Worm (Caenorhabditis elegans): ENCODE measurements around the gene srd-12.

- TF ChIP-seq nhr-90 (tag; optimal IDR thresholded peaks at IDR 0.05; ENCODE audit: poor library complexity) (no peak), nhr-11 (tag; optimal IDR thresholded peaks at IDR 0.05) (no peak), fkh-10 (GFP tag; optimal IDR thresholded peaks at IDR 0.05) (no peak), xbp-1 (tag; optimal IDR thresholded peaks at IDR 0.05) (no peak)
Observed at ce11 chrIV:5650761-5651332, 20.8 kb upstream of the srd-12 start.
